Fruit fly (Drosophila melanogaster): Measurements from ENCODE around the gene VAChT.

Gene VAChT

dm6 chr3R:18705150-18705549 lies at the start of gene VAChT, which contains the start of gene ChAT:
VAChT (plus strand) TSS chr3R:18705501.
ChAT (plus strand) TSS chr3R:18705501.
- TF ChIP-seq gl (tag; optimal IDR thresholded peaks at IDR 0.05): no peak
- no peak for TF ChIP-seq Pif1A (GFP tag; optimal IDR thresholded peaks at IDR 0.05)
- TF ChIP-seq Snoo (tag; optimal IDR thresholded peaks at IDR 0.05): no peak
- TF ChIP-seq CG12605 (GFP tag; IDR thresholded peaks at IDR 0.05): no peak
- TF ChIP-seq CG10348 (GFP tag; IDR thresholded peaks at IDR 0.05): no peak
- no peak for TF ChIP-seq CG13204 (GFP tag; optimal IDR thresholded peaks at IDR 0.05)
- no peak for TF ChIP-seq CG4496 (GFP tag; IDR thresholded peaks at IDR 0.05)
- no peak for TF ChIP-seq fd96Ca (GFP tag; IDR thresholded peaks at IDR 0.05)
- TF ChIP-seq CG32121 (GFP tag; IDR thresholded peaks at IDR 0.05): no peak
- no peak for TF ChIP-seq EcR (GFP tag; optimal IDR thresholded peaks at IDR 0.05)
- no peak for TF ChIP-seq Ets98B (GFP tag; IDR thresholded peaks at IDR 0.05)
- no peak for TF ChIP-seq CG15710 (tag; optimal IDR thresholded peaks at IDR 0.05)
- TF ChIP-seq CG8159 (tag; optimal IDR thresholded peaks at IDR 0.05): no peak
- TF ChIP-seq CG34367 (tag; optimal IDR thresholded peaks at IDR 0.05): no peak
- TF ChIP-seq CG14655 (GFP tag; optimal IDR thresholded peaks at IDR 0.05): no peak
- no peak for TF ChIP-seq rn (GFP tag; IDR thresholded peaks at IDR 0.05)
- TF ChIP-seq CG9948 (tag; optimal IDR thresholded peaks at IDR 0.05): no peak
- no peak for TF ChIP-seq Pif1B (GFP tag; optimal IDR thresholded peaks at IDR 0.05)
- no peak for TF ChIP-seq CG8301 (tag; optimal IDR thresholded peaks at IDR 0.05)
- no peak for TF ChIP-seq CG17806 (tag; optimal IDR thresholded peaks at IDR 0.05)

- TF ChIP-seq CG8159 (tag; optimal IDR thresholded peaks at IDR 0.05): no peak
- no peak for TF ChIP-seq Ets98B (GFP tag; IDR thresholded peaks at IDR 0.05)
- no peak for TF ChIP-seq Pif1B (GFP tag; optimal IDR thresholded peaks at IDR 0.05)
- TF ChIP-seq EcR (GFP tag; optimal IDR thresholded peaks at IDR 0.05): peak; percentile 98
These were observed 46.8 kb upstream of the VAChT start for dm6 chr3R:18658380-18658944.

dm6 chr3R:18658945-18659642 lies 46.2 kb upstream of the VAChT start, which contains the start of the genes CG31224 and CstF64:
CG31224 (minus strand) TSS chr3R:18659309.
CstF64 (plus strand) TSS chr3R:18659618.
- TF ChIP-seq gl (tag; optimal IDR thresholded peaks at IDR 0.05) (peak; percentile 2), Ets98B (GFP tag; IDR thresholded peaks at IDR 0.05) (peak; percentile 76), CG10348 (GFP tag; IDR thresholded peaks at IDR 0.05) (peak; percentile 50; the same call in 1 of the 2 replicates), rn (GFP tag; IDR thresholded peaks at IDR 0.05) (peak; percentile 54; the same call in 1 of the 2 replicates), CG9948 (tag; optimal IDR thresholded peaks at IDR 0.05) (peak; percentile 61), CG17806 (tag; optimal IDR thresholded peaks at IDR 0.05) (peak; percentile 76), CG15710 (tag; optimal IDR thresholded peaks at IDR 0.05) (peak; percentile 77), CG8301 (tag; optimal IDR thresholded peaks at IDR 0.05) (peak; percentile 65), Snoo (tag; optimal IDR thresholded peaks at IDR 0.05) (peak; percentile 71), CG4496 (GFP tag; IDR thresholded peaks at IDR 0.05) (peak; percentile 83), CG12605 (GFP tag; IDR thresholded peaks at IDR 0.05) (no peak), CG34367 (tag; optimal IDR thresholded peaks at IDR 0.05) (peak; percentile 57), Pif1B (GFP tag; optimal IDR thresholded peaks at IDR 0.05) (no peak), CG32121 (GFP tag; IDR thresholded peaks at IDR 0.05) (peak; percentile 76), CG8159 (tag; optimal IDR thresholded peaks at IDR 0.05) (peak; percentile 75), Pif1A (GFP tag; optimal IDR thresholded peaks at IDR 0.05) (no peak), fd96Ca (GFP tag; IDR thresholded peaks at IDR 0.05) (no peak), EcR (GFP tag; optimal IDR thresholded peaks at IDR 0.05) (peak; percentile 84)

dm6 chr3R:18663525-18663924 lies 41.8 kb upstream of the VAChT start, which contains the start of the genes Cpsf73 and Gos28:
Cpsf73 (minus strand) TSS chr3R:18663552.
Gos28 (plus strand) TSS chr3R:18663738.
- TF ChIP-seq CG4496 (GFP tag; IDR thresholded peaks at IDR 0.05) (0 out of 3 replicates have a peak, but pooled peaks have one; percentile 30), EcR (GFP tag; optimal IDR thresholded peaks at IDR 0.05) (peak; percentile 40), CG15710 (tag; optimal IDR thresholded peaks at IDR 0.05) (peak; percentile 3), CG8159 (tag; optimal IDR thresholded peaks at IDR 0.05) (no peak)

- TF ChIP-seq Ets98B (GFP tag; IDR thresholded peaks at IDR 0.05): no peak
- no peak for TF ChIP-seq rn (GFP tag; IDR thresholded peaks at IDR 0.05)
- no peak for TF ChIP-seq CG17806 (tag; optimal IDR thresholded peaks at IDR 0.05)
- TF ChIP-seq CG12605 (GFP tag; IDR thresholded peaks at IDR 0.05): no peak
- no peak for TF ChIP-seq CG10348 (GFP tag; IDR thresholded peaks at IDR 0.05)
- no peak for TF ChIP-seq CG34367 (tag; optimal IDR thresholded peaks at IDR 0.05)
- no peak for TF ChIP-seq CG9948 (tag; optimal IDR thresholded peaks at IDR 0.05)
- TF ChIP-seq CG4496 (GFP tag; IDR thresholded peaks at IDR 0.05): no peak
- TF ChIP-seq EcR (GFP tag; optimal IDR thresholded peaks at IDR 0.05): no peak
- no peak for TF ChIP-seq CG14655 (GFP tag; optimal IDR thresholded peaks at IDR 0.05)
- TF ChIP-seq fd96Ca (GFP tag; IDR thresholded peaks at IDR 0.05): no peak
- no peak for TF ChIP-seq D1 (tag; optimal IDR thresholded peaks at IDR 0.05)
- no peak for TF ChIP-seq gl (tag; optimal IDR thresholded peaks at IDR 0.05)
- TF ChIP-seq Pif1B (GFP tag; optimal IDR thresholded peaks at IDR 0.05): no peak
- no peak for TF ChIP-seq CG32121 (GFP tag; IDR thresholded peaks at IDR 0.05)
- TF ChIP-seq Pif1A (GFP tag; optimal IDR thresholded peaks at IDR 0.05): no peak
- no peak for TF ChIP-seq CG8159 (tag; optimal IDR thresholded peaks at IDR 0.05)
- no peak for TF ChIP-seq Snoo (tag; optimal IDR thresholded peaks at IDR 0.05)
- no peak for TF ChIP-seq CG15710 (tag; optimal IDR thresholded peaks at IDR 0.05)
These were observed 40.2 kb upstream of the VAChT start, which contains the start of gene CG31231 for dm6 chr3R:18665061-18665460. CG31231 (plus strand) TSS chr3R:18665361.

All from whole organism, pupa.